Worm (Caenorhabditis elegans): ENCODE results near the gene C09G1.2.

ce11 chrX:15997153-15997552 is 14.6 kb upstream of the C09G1.2 start:
- TF ChIP-seq ceh-13 (GFP tag; optimal IDR thresholded peaks at IDR 0.05) (no peak), ama-1 (optimal IDR thresholded peaks at IDR 0.05) (no peak), hnd-1 (tag; optimal IDR thresholded peaks at IDR 0.05) (no peak), scrt-1 (GFP tag; IDR thresholded peaks at IDR 0.05) (no peak), aly-1 (tag; optimal IDR thresholded peaks at IDR 0.05) (no peak), sea-1 (GFP tag; conservative IDR thresholded peaks at IDR 0.05) (no peak), flt-1 (GFP tag; IDR thresholded peaks at IDR 0.05) (no peak), tbx-37 (GFP tag; conservative IDR thresholded peaks at IDR 0.05) (no peak), B0310.2 (tag; optimal IDR thresholded peaks at IDR 0.05) (no peak), pes-1 (GFP tag; IDR thresholded peaks at IDR 0.05) (no peak), ets-7 (tag; optimal IDR thresholded peaks at IDR 0.05) (no peak), tra-4 (tag; optimal IDR thresholded peaks at IDR 0.05) (no peak), hmg-4 (GFP tag; optimal IDR thresholded peaks at IDR 0.05) (no peak)
